Worm (Caenorhabditis elegans): ENCODE measurements around the gene kgb-2.
A peak's percentile ranks its signal among the peaks of the same experiment; 100 is the strongest.

kgb-2 gene

DNA sequence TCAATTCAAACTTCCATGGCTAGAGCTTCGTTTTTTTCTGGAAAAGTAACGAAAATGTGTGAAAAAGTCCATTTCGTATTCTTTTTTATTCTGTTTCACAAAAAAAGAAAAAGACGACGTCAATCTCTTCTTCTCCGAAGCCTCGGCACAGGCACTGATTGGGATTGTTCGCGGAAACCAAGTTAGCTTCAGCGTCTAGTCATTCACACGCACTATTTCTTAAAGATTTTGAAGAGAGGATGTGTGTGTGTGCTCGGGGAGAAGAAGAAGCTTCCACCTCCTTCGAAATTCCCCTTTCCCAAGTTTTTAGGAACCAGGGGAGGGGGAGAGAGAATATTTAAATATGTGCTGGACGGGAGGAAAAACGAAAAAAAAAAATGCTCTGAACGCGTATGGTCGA, 19.9 kb downstream of the kgb-2 start:
- TF ChIP-seq unc-42 (tag; optimal IDR thresholded peaks at IDR 0.05) (peak; percentile 90), ref-2 (tag; optimal IDR thresholded peaks at IDR 0.05) (no peak), syd-9 (tag; optimal IDR thresholded peaks at IDR 0.05) (no peak)

ce11 chrIV:3628896-3629641, 22.5 kb downstream of the kgb-2 start:
- no peak for TF ChIP-seq ceh-18 (tag; optimal IDR thresholded peaks at IDR 0.05)
- TF ChIP-seq madf-2 (tag; optimal IDR thresholded peaks at IDR 0.05) = no peak
- TF ChIP-seq sox-4 (tag; optimal IDR thresholded peaks at IDR 0.05) = no peak
- TF ChIP-seq lin-11 (tag; optimal IDR thresholded peaks at IDR 0.05) = no peak
- no peak for TF ChIP-seq nfya-1 (tag; optimal IDR thresholded peaks at IDR 0.05)
- no peak for TF ChIP-seq ceh-34 (tag; optimal IDR thresholded peaks at IDR 0.05)
- TF ChIP-seq ceh-9 (tag; optimal IDR thresholded peaks at IDR 0.05) = no peak
- no peak for TF ChIP-seq Y22D7AL.16 (tag; optimal IDR thresholded peaks at IDR 0.05)
- TF ChIP-seq pqm-1 (tag; optimal IDR thresholded peaks at IDR 0.05) = no peak

ce11 chrIV:3632475-3632874, 25.9 kb downstream of the kgb-2 start:
- TF ChIP-seq ztf-16 (tag; optimal IDR thresholded peaks at IDR 0.05) = no peak
- TF ChIP-seq ceh-34 (tag; optimal IDR thresholded peaks at IDR 0.05) = no peak
- TF ChIP-seq F13H6.1 (tag; optimal IDR thresholded peaks at IDR 0.05) = no peak
- no peak for TF ChIP-seq ceh-6 (GFP tag; optimal IDR thresholded peaks at IDR 0.05)
- TF ChIP-seq elt-2 (tag; optimal IDR thresholded peaks at IDR 0.05) = no peak
- TF ChIP-seq ceh-19 (GFP tag; optimal IDR thresholded peaks at IDR 0.05) = no peak
- TF ChIP-seq C38D4.7 (GFP tag; optimal IDR thresholded peaks at IDR 0.05) = no peak
- no peak for TF ChIP-seq elt-4 (tag; optimal IDR thresholded peaks at IDR 0.05)
- TF ChIP-seq C08G9.2 (tag; optimal IDR thresholded peaks at IDR 0.05) = no peak
- TF ChIP-seq sox-4 (tag; optimal IDR thresholded peaks at IDR 0.05) = no peak
- TF ChIP-seq Y22D7AL.16 (tag; optimal IDR thresholded peaks at IDR 0.05) = no peak
- TF ChIP-seq eyg-1 (tag; optimal IDR thresholded peaks at IDR 0.05) = no peak
- TF ChIP-seq ceh-30 (tag; optimal IDR thresholded peaks at IDR 0.05) = no peak
- TF ChIP-seq zip-5 (tag; optimal IDR thresholded peaks at IDR 0.05) = no peak
- TF ChIP-seq pax-1 (tag; optimal IDR thresholded peaks at IDR 0.05) = no peak
- no peak for TF ChIP-seq pat-9 (tag; optimal IDR thresholded peaks at IDR 0.05)
- no peak for TF ChIP-seq hlh-8 (tag; optimal IDR thresholded peaks at IDR 0.05)
- no peak for TF ChIP-seq unc-86 (tag; optimal IDR thresholded peaks at IDR 0.05)

- TF ChIP-seq unc-3 (GFP tag; conservative IDR thresholded peaks at IDR 0.05) (no peak), unc-3 (tag; optimal IDR thresholded peaks at IDR 0.05) (no peak), tbx-7 (tag; optimal IDR thresholded peaks at IDR 0.05) (no peak), pag-3 (tag; optimal IDR thresholded peaks at IDR 0.05; ENCODE audit: borderline replicate concordance) (no peak)
Observed at ce11 chrIV:3633254-3633653, 26.7 kb downstream of the kgb-2 start, which contains the start of gene ZC416.2. Gene ZC416.2, plus strand, starts transcription at chrIV:3633619.

ce11 chrIV:3636528-3637129, 30.0 kb downstream of the kgb-2 start, which contains the start of gene madf-9:
Gene madf-9, plus strand, starts transcription at chrIV:3637079.
- TF ChIP-seq pqm-1 (tag; optimal IDR thresholded peaks at IDR 0.05) = no peak
- TF ChIP-seq sdc-2 (tag; optimal IDR thresholded peaks at IDR 0.05) = peak; percentile 43
- no peak for TF ChIP-seq madf-2 (tag; optimal IDR thresholded peaks at IDR 0.05)
- TF ChIP-seq ceh-9 (tag; optimal IDR thresholded peaks at IDR 0.05) = no peak
- no peak for TF ChIP-seq ceh-6 (GFP tag; optimal IDR thresholded peaks at IDR 0.05)
- no peak for TF ChIP-seq ceh-24 (tag; optimal IDR thresholded peaks at IDR 0.05)
- no peak for TF ChIP-seq tbx-7 (tag; optimal IDR thresholded peaks at IDR 0.05)
- TF ChIP-seq K09A11.1 (tag; optimal IDR thresholded peaks at IDR 0.05; ENCODE audit: insufficient read depth) = no peak
- no peak for TF ChIP-seq Y22D7AL.16 (tag; optimal IDR thresholded peaks at IDR 0.05)
- TF ChIP-seq hlh-8 (tag; optimal IDR thresholded peaks at IDR 0.05) = no peak
- TF ChIP-seq gmeb-2 (tag; optimal IDR thresholded peaks at IDR 0.05) = no peak
- peak; percentile 36 for TF ChIP-seq dve-1 (tag; optimal IDR thresholded peaks at IDR 0.05)
- peak; percentile 21 for TF ChIP-seq fax-1 (tag; optimal IDR thresholded peaks at IDR 0.05)
- no peak for TF ChIP-seq sox-4 (tag; optimal IDR thresholded peaks at IDR 0.05)
- TF ChIP-seq sox-2 (GFP tag; IDR thresholded peaks at IDR 0.05) = no peak
- TF ChIP-seq hlh-6 (tag; optimal IDR thresholded peaks at IDR 0.05) = no peak
- no peak for TF ChIP-seq pax-1 (tag; optimal IDR thresholded peaks at IDR 0.05)
- TF ChIP-seq nhr-11 (tag; optimal IDR thresholded peaks at IDR 0.05) = no peak
- no peak for TF ChIP-seq pag-3 (tag; optimal IDR thresholded peaks at IDR 0.05; ENCODE audit: borderline replicate concordance)
- TF ChIP-seq pha-2 (tag; optimal IDR thresholded peaks at IDR 0.05) = no peak
- no peak for TF ChIP-seq ama-1 (optimal IDR thresholded peaks at IDR 0.05)
- TF ChIP-seq ahr-1 (tag; optimal IDR thresholded peaks at IDR 0.05) = no peak
- TF ChIP-seq ztf-16 (tag; optimal IDR thresholded peaks at IDR 0.05) = no peak
